Worm (Caenorhabditis elegans) whole organism, mixed stage, embryonic: ENCODE data around the gene tric-1B.1.

Experiments
- M03D4.4 ChIP-seq: sonication (generic microtip); optimal IDR thresholded peaks from 2 replicates; lab custom pipeline; 2017; ENCODE audit warnings: mild to moderate bottlenecking, missing genetic modification characterization, missing compliant biosample characterization
- ceh-83 ChIP-seq: fragments of 200-800 bp; sonication (Bioruptor generic); optimal IDR thresholded peaks from 2 replicates; lab custom pipeline; 2018; ENCODE audit warnings: mild to moderate bottlenecking, missing genetic modification characterization, missing compliant biosample characterization
- drap-1 ChIP-seq: fragments of 200-800 bp; sonication (Bioruptor generic); optimal IDR thresholded peaks from 3 replicates; lab custom pipeline; 2018; ENCODE audit warnings: mild to moderate bottlenecking, missing genetic modification characterization, missing compliant biosample characterization
- elt-1 ChIP-seq: sonication (generic microtip); optimal IDR thresholded peaks from 2 replicates; lab custom pipeline; 2017; ENCODE audit warnings: missing genetic modification characterization, mild to moderate bottlenecking, missing compliant biosample characterization, antibody characterized with exemption, moderate library complexity, borderline replicate concordance; ENCODE audit not compliant: insufficient read depth
- mep-1 ChIP-seq: fragments of 150-350 bp; optimal IDR thresholded peaks from 2 replicates; lab custom pipeline; 2017; ENCODE audit warnings: missing biosample characterization, missing genetic modification reagents, missing genetic modification characterization, inconsistent platforms
- nhr-12 ChIP-seq: fragments of 150-350 bp; optimal IDR thresholded peaks from 2 replicates; lab custom pipeline; 2014; ENCODE audit warnings: missing biosample characterization, missing genetic modification characterization
- nhr-237 ChIP-seq: fragments of 150-350 bp; optimal IDR thresholded peaks from 2 replicates; lab custom pipeline; 2014; ENCODE audit warnings: missing biosample characterization, missing genetic modification characterization
- nhr-28 ChIP-seq: fragments of 150-350 bp; optimal IDR thresholded peaks from 2 replicates; lab custom pipeline; 2014; ENCODE audit warnings: missing biosample characterization, missing genetic modification characterization
- nhr-76 ChIP-seq: sonication (generic microtip); optimal IDR thresholded peaks from 2 replicates; lab custom pipeline; 2017; ENCODE audit warnings: missing biosample characterization, missing genetic modification characterization
- unc-62 ChIP-seq: fragments of 150-350 bp; optimal IDR thresholded peaks from 2 replicates; lab custom pipeline; 2014; ENCODE audit warnings: missing biosample characterization, missing genetic modification reagents, missing genetic modification characterization

ce11 chrII:12222524-12222923 lies 43.5 kb downstream of the tric-1B.1 start:
- TF ChIP-seq nhr-12 (tag; lab: Kevin White, UChicago) (no peak), nhr-237 (peak; percentile 54), ceh-83 (GFP tag; lab: Kevin White, UChicago) (peak; percentile 52), unc-62 (GFP tag; lab: Kevin White, UChicago) (peak; percentile 75), nhr-76 (tag; lab: Kevin White, UChicago) (no peak), drap-1 (peak; percentile 72), mep-1 (tag; lab: Kevin White, UChicago) (no peak), elt-1 (tag; lab: Kevin White, UChicago) (peak; percentile 9), M03D4.4 (peak; percentile 52), nhr-28 (tag; lab: Kevin White, UChicago) (no peak)
